Fruit fly (Drosophila melanogaster) whole organism, embryonic: Measurements from ENCODE around the gene CG5447.

Experiments
- Ada2b ChIP-seq: fragments of 200-800 bp; sonication (Bioruptor generic); IDR thresholded peaks from 2 replicates; pipeline ENCODE4 v1.3.6; 2022; ENCODE audit warnings: missing biosample characterization, missing genetic modification characterization
- Blimp-1 ChIP-seq: fragments of 200-800 bp; sonication (Bioruptor generic); optimal IDR thresholded peaks from 3 replicates; lab custom pipeline; 2018; ENCODE audit warnings: missing biosample characterization, missing genetic modification characterization, mild to moderate bottlenecking, moderate library complexity, missing genetic modification reagents
- CG11456 ChIP-seq: fragments of 200-800 bp; sonication (Bioruptor generic); IDR thresholded peaks from 3 replicates; pipeline ENCODE4 v1.3.6; 2022; ENCODE audit warnings: missing biosample characterization, missing genetic modification characterization
- CG11504 ChIP-seq: fragments of 200-800 bp; sonication (Bioruptor generic); optimal IDR thresholded peaks from 3 replicates; lab custom pipeline; 2019; ENCODE audit warnings: missing biosample characterization, mild to moderate bottlenecking, missing genetic modification characterization, moderate library complexity
- CG13424 ChIP-seq: fragments of 200-800 bp; sonication (Bioruptor generic); optimal IDR thresholded peaks from 2 replicates; lab custom pipeline; 2019; ENCODE audit warnings: missing biosample characterization, mild to moderate bottlenecking, missing genetic modification characterization, moderate library complexity
- CG14667 ChIP-seq: fragments of 200-800 bp; sonication (Bioruptor generic); IDR thresholded peaks from 2 replicates; pipeline ENCODE4 v1.3.6; 2022; ENCODE audit warnings: missing biosample characterization, missing genetic modification characterization
- CG14710 ChIP-seq: fragments of 200-800 bp; sonication (Bioruptor generic); optimal IDR thresholded peaks from 3 replicates; lab custom pipeline; 2019; ENCODE audit warnings: missing biosample characterization, mild to moderate bottlenecking, missing genetic modification characterization, moderate library complexity
- CG18262 ChIP-seq: fragments of 200-800 bp; optimal IDR thresholded peaks from 3 replicates; lab custom pipeline; 2019; ENCODE audit warnings: missing biosample characterization, mild to moderate bottlenecking, missing genetic modification characterization, moderate library complexity
- CG18476 ChIP-seq: fragments of 200-800 bp; sonication (Bioruptor generic); optimal IDR thresholded peaks from 2 replicates; lab custom pipeline; 2016; ENCODE audit warnings: missing biosample characterization, mild to moderate bottlenecking, missing genetic modification characterization
- CG2678 ChIP-seq: fragments of 200-800 bp; sonication (Bioruptor generic); optimal IDR thresholded peaks from 3 replicates; lab custom pipeline; 2019; ENCODE audit warnings: missing biosample characterization, mild to moderate bottlenecking, missing genetic modification characterization, moderate library complexity
- CG2712 ChIP-seq: fragments of 200-800 bp; optimal IDR thresholded peaks from 3 replicates; lab custom pipeline; 2019; ENCODE audit warnings: missing biosample characterization, mild to moderate bottlenecking, missing genetic modification characterization, moderate library complexity
- CG7839 ChIP-seq: fragments of 200-800 bp; sonication (Bioruptor generic); optimal IDR thresholded peaks from 3 replicates; lab custom pipeline; 2018; ENCODE audit warnings: missing biosample characterization, mild to moderate bottlenecking, missing genetic modification characterization, moderate library complexity
- CG8281 ChIP-seq: fragments of 200-800 bp; sonication (Bioruptor generic); optimal IDR thresholded peaks from 2 replicates; lab custom pipeline; 2018; ENCODE audit warnings: missing biosample characterization, mild to moderate bottlenecking, missing genetic modification characterization, moderate library complexity
- CG8290 ChIP-seq, 3 experiments: fragments of 200-800 bp; sonication (Bioruptor generic); optimal IDR thresholded peaks; 2 replicates each; lab custom pipeline; 2016 to 2019; ENCODE audit warnings: missing biosample characterization in 3 of 3, missing genetic modification characterization in 3 of 3, mild to moderate bottlenecking in 2 of 3, moderate library complexity in 1 of 3
- CG9437 ChIP-seq: fragments of 200-800 bp; sonication (Bioruptor generic); optimal IDR thresholded peaks from 2 replicates; lab custom pipeline; 2018; ENCODE audit warnings: missing biosample characterization, mild to moderate bottlenecking, missing genetic modification characterization
- CG9932 ChIP-seq: fragments of 200-800 bp; sonication (Bioruptor generic); IDR thresholded peaks from 2 replicates; pipeline ENCODE4 v1.3.6; 2022; ENCODE audit warnings: missing biosample characterization, missing genetic modification characterization
- CoRest ChIP-seq: fragments of 200-800 bp; sonication (Bioruptor generic); optimal IDR thresholded peaks from 3 replicates; lab custom pipeline; 2018; ENCODE audit warnings: missing biosample characterization, mild to moderate bottlenecking, missing genetic modification characterization, moderate library complexity
- Drgx ChIP-seq: fragments of 200-800 bp; sonication (Bioruptor generic); IDR thresholded peaks from 2 replicates; pipeline ENCODE4 v1.3.6; 2022; ENCODE audit warnings: missing biosample characterization, missing genetic modification characterization
- HLH3B ChIP-seq: fragments of 200-800 bp; sonication (Bioruptor generic); IDR thresholded peaks from 2 replicates; pipeline ENCODE4 v1.3.6; 2022; ENCODE audit warnings: missing biosample characterization, missing genetic modification characterization
- HmgD ChIP-seq: fragments of 200-800 bp; sonication (Bioruptor generic); optimal IDR thresholded peaks from 3 replicates; lab custom pipeline; 2016; ENCODE audit warnings: missing biosample characterization, missing genetic modification characterization
- Med ChIP-seq: fragments of 200-800 bp; sonication (Bioruptor generic); peaks from one replicate; lab custom pipeline; 2016; ENCODE audit warnings: missing biosample characterization, missing genetic modification characterization, mild to moderate bottlenecking, inconsistent platforms, moderate library complexity
- PHDP ChIP-seq: fragments of 200-800 bp; sonication (Bioruptor generic); optimal IDR thresholded peaks from 3 replicates; lab custom pipeline; 2018; ENCODE audit warnings: missing biosample characterization, mild to moderate bottlenecking, missing genetic modification characterization, moderate library complexity
- Rfx ChIP-seq: fragments of 200-800 bp; sonication (Bioruptor generic); IDR thresholded peaks from 2 replicates; pipeline ENCODE4 v1.3.6; 2022; ENCODE audit warnings: missing biosample characterization, missing genetic modification characterization
- Sox102F ChIP-seq: fragments of 200-800 bp; sonication (Bioruptor generic); optimal IDR thresholded peaks from 2 replicates; lab custom pipeline; 2018; ENCODE audit warnings: missing biosample characterization, mild to moderate bottlenecking, missing genetic modification characterization, moderate library complexity
- Xrp1 ChIP-seq: fragments of 200-800 bp; sonication (Bioruptor generic); IDR thresholded peaks from 2 replicates; pipeline ENCODE4 v1.3.6; 2022; ENCODE audit warnings: missing biosample characterization, missing genetic modification characterization
- ato ChIP-seq: fragments of 200-800 bp; sonication (Bioruptor generic); IDR thresholded peaks from 2 replicates; pipeline ENCODE4 v1.3.6; 2022; ENCODE audit warnings: missing biosample characterization, missing genetic modification characterization; ENCODE audit not compliant: partially characterized antibody
- bsh ChIP-seq, 2 experiments: fragments of 200-800 bp; sonication (Bioruptor generic); optimal IDR thresholded peaks; 2 replicates each; lab custom pipeline; 2017 to 2018; ENCODE audit warnings: mild to moderate bottlenecking in 2 of 2, missing biosample characterization in 2 of 2, missing genetic modification characterization in 2 of 2, moderate library complexity in 1 of 2
- chinmo ChIP-seq: fragments of 200-800 bp; sonication (Bioruptor generic); IDR thresholded peaks from 4 replicates; pipeline ENCODE4 v1.3.6; 2022; ENCODE audit warnings: missing biosample characterization, missing genetic modification characterization; ENCODE audit not compliant: partially characterized antibody
- dm ChIP-seq: fragments of 200-800 bp; sonication (Bioruptor generic); optimal IDR thresholded peaks from 3 replicates; lab custom pipeline; 2016; ENCODE audit warnings: missing biosample characterization, missing genetic modification characterization
- dmrt99B ChIP-seq: fragments of 200-800 bp; sonication (Bioruptor generic); optimal IDR thresholded peaks from 2 replicates; lab custom pipeline; 2018; ENCODE audit warnings: missing biosample characterization, mild to moderate bottlenecking, missing genetic modification characterization, moderate library complexity
- fd96Cb ChIP-seq: fragments of 200-800 bp; sonication (Bioruptor generic); optimal IDR thresholded peaks from 2 replicates; lab custom pipeline; 2018; ENCODE audit warnings: missing biosample characterization, mild to moderate bottlenecking, missing genetic modification characterization, moderate library complexity
- gem ChIP-seq: fragments of 200-800 bp; sonication (Bioruptor generic); optimal IDR thresholded peaks from 2 replicates; lab custom pipeline; 2019; ENCODE audit warnings: missing biosample characterization, mild to moderate bottlenecking, missing genetic modification characterization, moderate library complexity
- grau ChIP-seq: fragments of 200-800 bp; optimal IDR thresholded peaks from 3 replicates; lab custom pipeline; 2019; ENCODE audit warnings: missing biosample characterization, mild to moderate bottlenecking, missing genetic modification characterization, moderate library complexity
- gsb-n ChIP-seq: fragments of 200-800 bp; sonication (Bioruptor generic); optimal IDR thresholded peaks from 3 replicates; lab custom pipeline; 2018; ENCODE audit warnings: missing biosample characterization, mild to moderate bottlenecking, missing genetic modification characterization
- hkb ChIP-seq, 2 experiments: fragments of 200-800 bp in 1 of 2; fragments of >200 bp in 1 of 2; sonication (Bioruptor generic) in 1 of 2; IDR thresholded peaks in 1 of 2; optimal IDR thresholded peaks in 1 of 2; 2 replicates each; pipeline versions ENCODE4 v1.3.6 to Lab custom; 2017 to 2022; ENCODE audit warnings: missing biosample characterization in 1 of 2, missing genetic modification characterization in 1 of 2
- lmd ChIP-seq: fragments of 200-800 bp; sonication (Bioruptor generic); IDR thresholded peaks from 2 replicates; pipeline ENCODE4 v1.3.6; 2022; ENCODE audit warnings: missing biosample characterization, missing genetic modification characterization
- pho ChIP-seq: fragments of 200-800 bp; sonication (Bioruptor generic); optimal IDR thresholded peaks from 2 replicates; lab custom pipeline; 2016; ENCODE audit warnings: missing biosample characterization, missing genetic modification characterization
- phol ChIP-seq: fragments of 200-800 bp; sonication (Bioruptor generic); optimal IDR thresholded peaks from 3 replicates; lab custom pipeline; 2018; ENCODE audit warnings: missing biosample characterization, mild to moderate bottlenecking, missing genetic modification characterization, moderate library complexity
- row ChIP-seq: fragments of 200-800 bp; sonication (Bioruptor generic); IDR thresholded peaks from 3 replicates; pipeline ENCODE4 v1.3.6; 2022; ENCODE audit warnings: missing biosample characterization, missing genetic modification characterization
- sens ChIP-seq: fragments of 200-800 bp; sonication (Bioruptor generic); peaks from one replicate; lab custom pipeline; 2016; ENCODE audit warnings: missing biosample characterization, missing genetic modification characterization
- sim ChIP-seq: fragments of 200-800 bp; sonication (Bioruptor generic); IDR thresholded peaks from 2 replicates; pipeline ENCODE4 v1.3.6; 2022; ENCODE audit warnings: missing biosample characterization, missing genetic modification characterization
- sisA ChIP-seq: fragments of 200-800 bp; sonication (Bioruptor generic); IDR thresholded peaks from 2 replicates; pipeline ENCODE4 v1.3.6; 2022; ENCODE audit warnings: missing biosample characterization, missing genetic modification characterization
- sob ChIP-seq: fragments of 200-800 bp; sonication (Bioruptor generic); IDR thresholded peaks from 2 replicates; pipeline ENCODE4 v1.3.6; 2022; ENCODE audit warnings: missing biosample characterization, missing genetic modification characterization
- trem ChIP-seq: fragments of 200-800 bp; optimal IDR thresholded peaks from 3 replicates; lab custom pipeline; 2019; ENCODE audit warnings: missing biosample characterization, mild to moderate bottlenecking, missing genetic modification characterization, moderate library complexity
- unpg ChIP-seq: fragments of 200-800 bp; sonication (Bioruptor generic); optimal IDR thresholded peaks from 3 replicates; lab custom pipeline; 2018; ENCODE audit warnings: missing biosample characterization, mild to moderate bottlenecking, missing genetic modification characterization, moderate library complexity
- wdn ChIP-seq: fragments of 200-800 bp; sonication (Bioruptor generic); IDR thresholded peaks from 2 replicates; pipeline ENCODE4 v1.3.6; 2022; ENCODE audit warnings: missing biosample characterization, missing genetic modification characterization

CG5447 gene

dm6 chr3R:26442609-26443180 lies 9.6 kb upstream of the CG5447 start (continued):
- TF ChIP-seq sob (GFP tag; lab: Robert Waterston, UW) (peak; percentile 59), pho (GFP tag; lab: Kevin White, UChicago) (peak; percentile 5), CG8290 (GFP tag; optimal IDR thresholded peaks at IDR 0.05; lab: Kevin White, UChicago) (no peak), CG8290 (tag; optimal IDR thresholded peaks at IDR 0.05; lab: Kevin White, UChicago) (peak in 1 of 2 experiments; percentile 28), wdn (GFP tag; lab: Robert Waterston, UW) (no peak), CG9932 (peak; percentile 45; the same call in 1 of the 2 replicates), bsh (GFP tag; optimal IDR thresholded peaks at IDR 0.05; lab: Kevin White, UChicago) (peak in 1 of 2 experiments; percentile 36), Drgx (peak; percentile 64), CG11456 (GFP tag; lab: Robert Waterston, UW) (no peak), chinmo (GFP tag; lab: Robert Waterston, UW) (0 out of 4 replicates have a peak, but pooled peaks have one; percentile 14)
- TF ChIP-seq, all 482 proteins: peak for 20

- TF ChIP-seq Blimp-1 (peak; percentile 6), dmrt99B (tag; lab: Kevin White, UChicago) (peak; percentile 34), grau (peak; percentile 2), sens (GFP tag; lab: Kevin White, UChicago) (peak; percentile 79), CG2678 (tag; lab: Kevin White, UChicago) (peak; percentile 44), Ada2b (GFP tag; lab: Robert Waterston, UW) (0 out of 2 replicates have a peak, but pooled peaks have one; percentile 8), CG18476 (GFP tag; lab: Kevin White, UChicago) (peak; percentile 86), CG8281 (tag; lab: Kevin White, UChicago) (no peak), trem (tag; lab: Kevin White, UChicago) (no peak), gem (tag; lab: Kevin White, UChicago) (peak; percentile 48), phol (tag; lab: Kevin White, UChicago) (peak; percentile 4), dm (no peak), CG9437 (GFP tag; lab: Kevin White, UChicago) (no peak), Sox102F (peak; percentile 29), PHDP (tag; lab: Kevin White, UChicago) (peak; percentile 4), CG18262 (tag; lab: Kevin White, UChicago) (peak; percentile 15), CG14710 (tag; lab: Kevin White, UChicago) (peak; percentile 3), sim (GFP tag; lab: Robert Waterston, UW) (no peak), CG2712 (tag; lab: Kevin White, UChicago) (peak; percentile 2), Xrp1 (0 out of 2 replicates have a peak, but pooled peaks have one; percentile 11), CG14667 (GFP tag; lab: Robert Waterston, UW) (0 out of 2 replicates have a peak, but pooled peaks have one; percentile 11), ato (GFP tag; lab: Robert Waterston, UW) (no peak), HLH3B (GFP tag; lab: Robert Waterston, UW) (no peak), fd96Cb (tag; lab: Kevin White, UChicago) (peak; percentile 1), lmd (GFP tag; lab: Robert Waterston, UW) (0 out of 2 replicates have a peak, but pooled peaks have one; percentile 19), sisA (GFP tag; lab: Robert Waterston, UW) (peak; percentile 29; the same call in 1 of the 2 replicates), gsb-n (peak; percentile 55), CG7839 (tag; lab: Kevin White, UChicago) (peak; percentile 19), Rfx (GFP tag; lab: Robert Waterston, UW) (peak; percentile 34; the same call in 1 of the 2 replicates), HmgD (no peak), CG13424 (tag; lab: Kevin White, UChicago) (peak; percentile 25), row (GFP tag; lab: Robert Waterston, UW) (peak; percentile 79), CG11504 (tag; lab: Kevin White, UChicago) (peak; percentile 26), Med (GFP tag; lab: Kevin White, UChicago) (peak; percentile 9), hkb (optimal IDR thresholded peaks at IDR 0.05; lab: Kevin White, UChicago) (peak; percentile 98), hkb (GFP tag; IDR thresholded peaks at IDR 0.05; lab: Robert Waterston, UW) (no peak), bsh (GFP tag; optimal IDR thresholded peaks at IDR 0.05; lab: Kevin White, UChicago) (peak in 1 of 2 experiments; percentile 4), unpg (peak; percentile 8), CoRest (tag; lab: Kevin White, UChicago) (peak; percentile 27)
Observed at dm6 chr3R:26443343-26443742, 9.0 kb upstream of the CG5447 start.
